Worm (Caenorhabditis elegans) whole organism, L1 larva: Measurements from ENCODE around the gene dtmk-1.

ENCODE experiments used
- lin-39 ChIP-seq: fragments of 150-350 bp; optimal IDR thresholded peaks from 2 replicates; lab custom pipeline; 2014; ENCODE audit warnings: missing biosample characterization, missing genetic modification reagents, missing genetic modification characterization
- nhr-28 ChIP-seq: fragments of 150-350 bp; optimal IDR thresholded peaks from 2 replicates; lab custom pipeline; 2014; ENCODE audit warnings: missing biosample characterization, missing genetic modification characterization

DNA sequence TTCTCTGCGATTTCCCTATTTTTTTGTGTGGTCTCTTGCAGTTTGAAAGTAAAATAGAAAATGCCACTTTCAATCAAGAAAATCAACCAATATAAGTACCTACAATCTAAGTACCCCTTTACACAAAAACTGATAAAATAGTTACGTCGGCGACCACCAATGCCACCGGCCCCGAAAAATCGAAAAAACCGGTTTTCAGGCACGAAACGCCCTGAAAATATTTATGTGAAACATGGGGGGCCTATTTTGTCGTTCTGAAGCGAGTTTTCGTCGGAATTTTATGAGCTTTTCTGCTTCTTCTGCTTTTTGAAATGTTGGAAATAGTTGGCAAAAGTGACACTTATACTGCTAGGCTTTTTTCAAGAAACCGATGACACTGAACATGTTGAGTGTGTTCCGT, 21.7 kb upstream of the dtmk-1 start:
- TF ChIP-seq nhr-28 (tag; lab: Kevin White, UChicago) (no peak), lin-39 (tag; lab: Kevin White, UChicago) (no peak)
